Fruit fly (Drosophila melanogaster) whole organism, prepupa: ENCODE data around the gene SK.

Experiments
- CG11294 ChIP-seq: fragments of 200-800 bp; sonication (Bioruptor generic); IDR thresholded peaks from 2 replicates; pipeline ENCODE4 v1.3.6; 2022; ENCODE audit warnings: missing biosample characterization, missing genetic modification characterization
- CG11762 ChIP-seq: fragments of 200-800 bp; sonication (Bioruptor generic); optimal IDR thresholded peaks from 3 replicates; lab custom pipeline; 2016; ENCODE audit warnings: missing biosample characterization, missing genetic modification characterization; ENCODE audit not compliant: insufficient read depth
- CG11902 ChIP-seq: fragments of 200-800 bp; sonication (Bioruptor generic); optimal IDR thresholded peaks from 3 replicates; lab custom pipeline; 2016; ENCODE audit warnings: missing biosample characterization, missing genetic modification characterization
- CG15336 ChIP-seq: fragments of 200-800 bp; sonication (Bioruptor generic); IDR thresholded peaks from 2 replicates; pipeline ENCODE4 v1.3.6; 2022; ENCODE audit warnings: missing biosample characterization, missing genetic modification characterization
- CG3032 ChIP-seq: fragments of 200-800 bp; optimal IDR thresholded peaks from 2 replicates; lab custom pipeline; 2019; ENCODE audit warnings: missing biosample characterization, mild to moderate bottlenecking, missing genetic modification characterization, moderate library complexity
- CG31627 ChIP-seq: fragments of 200-800 bp; sonication (Bioruptor generic); optimal IDR thresholded peaks from 3 replicates; lab custom pipeline; 2016; ENCODE audit warnings: missing biosample characterization, missing genetic modification characterization
- CG32006 ChIP-seq: fragments of 200-800 bp; sonication (Bioruptor generic); optimal IDR thresholded peaks from 3 replicates; lab custom pipeline; 2017; ENCODE audit warnings: missing biosample characterization, mild to moderate bottlenecking, missing genetic modification characterization
- CG34406 ChIP-seq: fragments of 200-800 bp; sonication (Bioruptor generic); optimal IDR thresholded peaks from 3 replicates; lab custom pipeline; 2016; ENCODE audit warnings: missing biosample characterization, missing genetic modification characterization
- CG3919 ChIP-seq: fragments of 200-800 bp; sonication (Bioruptor generic); optimal IDR thresholded peaks from 3 replicates; lab custom pipeline; 2016; ENCODE audit warnings: missing biosample characterization, missing genetic modification characterization
- CG4318 ChIP-seq: fragments of 200-800 bp; sonication (Bioruptor generic); optimal IDR thresholded peaks from 3 replicates; lab custom pipeline; 2017; ENCODE audit warnings: missing biosample characterization, mild to moderate bottlenecking, missing genetic modification characterization
- CG6163 ChIP-seq: fragments of 200-800 bp; sonication (Bioruptor generic); IDR thresholded peaks from 3 replicates; pipeline ENCODE4 v1.3.6; 2022; ENCODE audit warnings: missing biosample characterization, missing genetic modification characterization
- CG6276 ChIP-seq: fragments of 200-800 bp; sonication (Bioruptor generic); optimal IDR thresholded peaks from 2 replicates; lab custom pipeline; 2017; ENCODE audit warnings: missing biosample characterization, mild to moderate bottlenecking, missing genetic modification characterization
- CG6792 ChIP-seq: fragments of 200-800 bp; sonication (Bioruptor generic); optimal IDR thresholded peaks from 3 replicates; lab custom pipeline; 2016; ENCODE audit warnings: missing biosample characterization, missing genetic modification characterization
- CG6808 ChIP-seq: fragments of 200-800 bp; sonication (Bioruptor generic); optimal IDR thresholded peaks from 3 replicates; lab custom pipeline; 2017; ENCODE audit warnings: missing biosample characterization, missing genetic modification characterization, mild to moderate bottlenecking, moderate library complexity, missing genetic modification reagents
- CG6854 ChIP-seq: fragments of 200-800 bp; sonication (Bioruptor generic); optimal IDR thresholded peaks from 2 replicates; lab custom pipeline; 2017; ENCODE audit warnings: missing biosample characterization, mild to moderate bottlenecking, missing genetic modification characterization
- CG8119 ChIP-seq: fragments of 200-800 bp; sonication (Bioruptor generic); IDR thresholded peaks from 3 replicates; pipeline ENCODE4 v1.3.6; 2022; ENCODE audit warnings: missing biosample characterization, missing genetic modification characterization
- CG8319 ChIP-seq: fragments of 200-800 bp; sonication (Bioruptor generic); optimal IDR thresholded peaks from 3 replicates; lab custom pipeline; 2016; ENCODE audit warnings: missing biosample characterization, missing genetic modification characterization
- CG8632 ChIP-seq: fragments of 200-800 bp; sonication (Bioruptor generic); optimal IDR thresholded peaks from 3 replicates; lab custom pipeline; 2016; ENCODE audit warnings: missing biosample characterization, missing genetic modification characterization
- CG9139 ChIP-seq: fragments of 200-800 bp; sonication (Bioruptor generic); optimal IDR thresholded peaks from 3 replicates; lab custom pipeline; 2017; ENCODE audit warnings: missing biosample characterization, mild to moderate bottlenecking, missing genetic modification characterization
- Eip78C ChIP-seq: fragments of 200-800 bp; sonication (Bioruptor generic); peaks from one replicate; lab custom pipeline; 2016; ENCODE audit warnings: missing biosample characterization, missing genetic modification characterization
- Ets96B ChIP-seq: fragments of 200-800 bp; optimal IDR thresholded peaks from 2 replicates; lab custom pipeline; 2019; ENCODE audit warnings: missing biosample characterization, mild to moderate bottlenecking, missing genetic modification characterization, moderate library complexity
- Hr38 ChIP-seq: sonication (Bioruptor generic); optimal IDR thresholded peaks from 2 replicates; lab custom pipeline; 2016; ENCODE audit warnings: missing biosample characterization, missing genetic modification characterization
- Hr39 ChIP-seq: fragments of 200-800 bp; sonication (Bioruptor generic); optimal IDR thresholded peaks from 2 replicates; lab custom pipeline; 2016; ENCODE audit warnings: missing biosample characterization, missing genetic modification characterization
- Hr4 ChIP-seq: fragments of 200-800 bp; sonication (Bioruptor generic); optimal IDR thresholded peaks from 3 replicates; lab custom pipeline; 2016; ENCODE audit warnings: missing biosample characterization, missing genetic modification characterization
- Met ChIP-seq: fragments of 200-800 bp; sonication (Bioruptor generic); optimal IDR thresholded peaks from 3 replicates; lab custom pipeline; 2016; ENCODE audit warnings: missing biosample characterization, missing genetic modification characterization
- OdsH ChIP-seq: fragments of 200-800 bp; sonication (Bioruptor generic); optimal IDR thresholded peaks from 3 replicates; lab custom pipeline; 2016; ENCODE audit warnings: missing biosample characterization, missing genetic modification characterization
- Smox ChIP-seq: fragments of 200-800 bp; sonication (Bioruptor generic); optimal IDR thresholded peaks from 3 replicates; lab custom pipeline; 2016; ENCODE audit warnings: missing biosample characterization, missing genetic modification characterization
- Sox102F ChIP-seq: fragments of 200-800 bp; sonication (Bioruptor generic); optimal IDR thresholded peaks from 2 replicates; lab custom pipeline; 2016; ENCODE audit warnings: missing biosample characterization, mild to moderate bottlenecking, missing genetic modification characterization
- Sox14 ChIP-seq: fragments of 200-800 bp; sonication (Bioruptor generic); optimal IDR thresholded peaks from 3 replicates; lab custom pipeline; 2016; ENCODE audit warnings: missing biosample characterization, missing genetic modification characterization
- Sox15 ChIP-seq: fragments of 200-800 bp; sonication (Bioruptor generic); optimal IDR thresholded peaks from 3 replicates; lab custom pipeline; 2016; ENCODE audit warnings: missing biosample characterization, missing genetic modification characterization
- achi ChIP-seq: fragments of 200-800 bp; sonication (Bioruptor generic); optimal IDR thresholded peaks from 3 replicates; lab custom pipeline; 2016; ENCODE audit warnings: missing biosample characterization, missing genetic modification characterization
- acj6 ChIP-seq: fragments of 200-800 bp; sonication (Bioruptor generic); optimal IDR thresholded peaks from 3 replicates; lab custom pipeline; 2016; ENCODE audit warnings: missing biosample characterization, missing genetic modification characterization
- cyc ChIP-seq: fragments of 200-800 bp; sonication (Bioruptor generic); optimal IDR thresholded peaks from 3 replicates; lab custom pipeline; 2016; ENCODE audit warnings: missing biosample characterization, missing genetic modification characterization
- dac ChIP-seq: fragments of 200-800 bp; sonication (Bioruptor generic); optimal IDR thresholded peaks from 2 replicates; lab custom pipeline; 2017; ENCODE audit warnings: missing biosample characterization, mild to moderate bottlenecking, missing genetic modification characterization
- dsx ChIP-seq: fragments of 200-800 bp; optimal IDR thresholded peaks from 3 replicates; lab custom pipeline; 2019; ENCODE audit warnings: missing biosample characterization, mild to moderate bottlenecking, missing genetic modification characterization, moderate library complexity; ENCODE audit not compliant: poor library complexity, severe bottlenecking
- eg ChIP-seq: fragments of 200-800 bp; sonication (Bioruptor generic); IDR thresholded peaks from 3 replicates; pipeline ENCODE4 v1.3.6; 2022; ENCODE audit warnings: missing biosample characterization, missing genetic modification characterization
- esn ChIP-seq: fragments of 200-800 bp; sonication (Bioruptor generic); optimal IDR thresholded peaks from 2 replicates; lab custom pipeline; 2016; ENCODE audit warnings: missing biosample characterization, mild to moderate bottlenecking, missing genetic modification characterization, moderate library complexity
- fd85E ChIP-seq: fragments of 200-800 bp; sonication (Bioruptor generic); optimal IDR thresholded peaks from 3 replicates; lab custom pipeline; 2016; ENCODE audit warnings: missing biosample characterization, missing genetic modification characterization
- fkh ChIP-seq: fragments of 200-800 bp; sonication (Bioruptor generic); optimal IDR thresholded peaks from 3 replicates; lab custom pipeline; 2017; ENCODE audit warnings: missing biosample characterization, mild to moderate bottlenecking, missing genetic modification characterization, moderate library complexity
- lz ChIP-seq: fragments of 200-800 bp; sonication (Bioruptor generic); optimal IDR thresholded peaks from 3 replicates; lab custom pipeline; 2016; ENCODE audit warnings: missing biosample characterization, missing genetic modification characterization
- net ChIP-seq: fragments of 200-800 bp; sonication (Bioruptor generic); optimal IDR thresholded peaks from 3 replicates; lab custom pipeline; 2016; ENCODE audit warnings: missing biosample characterization, missing genetic modification characterization
- pdm3 ChIP-seq: fragments of 200-800 bp; sonication (Bioruptor generic); optimal IDR thresholded peaks from 3 replicates; lab custom pipeline; 2016; ENCODE audit warnings: missing biosample characterization, missing genetic modification characterization
- salr ChIP-seq, 2 experiments: fragments of 200-800 bp; sonication (Bioruptor generic); optimal IDR thresholded peaks; 3 replicates each; lab custom pipeline; 2016 to 2018; ENCODE audit warnings: missing biosample characterization in 2 of 2, missing genetic modification characterization in 2 of 2, mild to moderate bottlenecking in 1 of 2
- spab ChIP-seq: fragments of 200-800 bp; sonication (Bioruptor generic); optimal IDR thresholded peaks from 2 replicates; lab custom pipeline; 2017; ENCODE audit warnings: missing biosample characterization, mild to moderate bottlenecking, missing genetic modification characterization, missing genetic modification reagents
- ss ChIP-seq, 2 experiments: fragments of 200-800 bp; sonication (Bioruptor generic); optimal IDR thresholded peaks; 2 replicates in 1 of 2; 3 replicates in 1 of 2; lab custom pipeline; 2017 to 2018; ENCODE audit warnings: mild to moderate bottlenecking in 2 of 2, missing biosample characterization in 2 of 2, missing genetic modification characterization in 2 of 2, moderate library complexity in 1 of 2
- topi ChIP-seq: fragments of 200-800 bp; sonication (Bioruptor generic); optimal IDR thresholded peaks from 3 replicates; lab custom pipeline; 2016; ENCODE audit warnings: missing biosample characterization, missing genetic modification characterization
- vri ChIP-seq: fragments of 200-800 bp; sonication (Bioruptor generic); optimal IDR thresholded peaks from 3 replicates; lab custom pipeline; 2016; ENCODE audit warnings: missing biosample characterization, mild to moderate bottlenecking, missing genetic modification characterization

SK gene

dm6 chrX:5332259-5332862 is 7.7 kb upstream of the SK start, which contains the start of gene CanB (continued):
- peak; percentile 10 for TF ChIP-seq lz (GFP tag; lab: Kevin White, UChicago)
- no peak for TF ChIP-seq CG3032 (tag; lab: Kevin White, UChicago)
- no peak for TF ChIP-seq CG11762
- TF ChIP-seq Smox, result peak; percentile 9
- TF ChIP-seq CG6808 (GFP tag; lab: Kevin White, UChicago), result no peak
- no peak for TF ChIP-seq CG4318 (GFP tag; lab: Kevin White, UChicago)
- TF ChIP-seq CG31627, result peak; percentile 25
- no peak for TF ChIP-seq Sox14 (GFP tag; lab: Kevin White, UChicago)
- peak; percentile 47 for TF ChIP-seq esn (GFP tag; lab: Kevin White, UChicago)
- no peak for TF ChIP-seq fkh (GFP tag; lab: Kevin White, UChicago)
- peak; percentile 9 for TF ChIP-seq OdsH (GFP tag; lab: Kevin White, UChicago)
- TF ChIP-seq Hr4 (GFP tag; lab: Kevin White, UChicago), result no peak
- TF ChIP-seq CG6854, result no peak
- peak; percentile 20 for TF ChIP-seq CG6792 (GFP tag; lab: Kevin White, UChicago)
- TF ChIP-seq CG11902, result no peak
- TF ChIP-seq, all 60 proteins: peak for 18

DNA sequence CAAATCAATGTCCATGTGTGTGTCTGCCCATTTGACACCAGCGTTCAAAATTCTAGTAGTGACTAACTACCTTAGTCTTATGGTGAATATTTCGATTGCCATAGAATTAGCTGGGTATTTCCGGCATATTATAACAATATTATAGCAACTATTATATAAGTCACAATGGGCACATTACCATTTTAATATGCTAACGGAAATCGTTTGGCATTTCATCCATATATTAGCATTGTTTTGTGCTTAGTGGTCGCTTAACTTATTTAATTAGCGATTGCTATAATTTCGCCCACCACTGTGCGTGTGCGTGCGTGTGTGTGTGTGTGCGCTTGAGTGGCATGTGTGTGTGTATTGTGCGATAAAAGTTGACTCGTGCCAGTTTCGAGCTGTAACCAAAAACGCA is 3.3 kb upstream of the SK start:
- TF ChIP-seq CG3032 (tag; lab: Kevin White, UChicago) (no peak), Eip78C (GFP tag; lab: Kevin White, UChicago) (no peak), eg (GFP tag; lab: Robert Waterston, UW) (peak; percentile 43; the same call in 1 of the 3 replicates), vri (GFP tag; lab: Kevin White, UChicago) (peak; percentile 15), lz (GFP tag; lab: Kevin White, UChicago) (peak; percentile 73), Ets96B (tag; lab: Kevin White, UChicago) (peak; percentile 21), Hr39 (GFP tag; lab: Kevin White, UChicago) (peak; percentile 41), cyc (GFP tag; lab: Kevin White, UChicago) (peak; percentile 68), CG3919 (GFP tag; lab: Kevin White, UChicago) (peak; percentile 54), CG11902 (peak; percentile 63), spab (GFP tag; lab: Kevin White, UChicago) (no peak), Sox14 (GFP tag; lab: Kevin White, UChicago) (peak; percentile 54), CG6276 (GFP tag; lab: Kevin White, UChicago) (peak; percentile 64), Hr38 (GFP tag; lab: Kevin White, UChicago) (no peak), pdm3 (GFP tag; lab: Kevin White, UChicago) (peak; percentile 62), Sox102F (peak; percentile 74), CG11762 (no peak), CG6792 (GFP tag; lab: Kevin White, UChicago) (peak; percentile 70), dsx (GFP tag; lab: Kevin White, UChicago) (no peak), CG11294 (GFP tag; lab: Robert Waterston, UW) (peak; percentile 11; the same call in 1 of the 2 replicates), esn (GFP tag; lab: Kevin White, UChicago) (peak; percentile 78), achi (peak; percentile 57), salr (GFP tag; optimal IDR thresholded peaks at IDR 0.05; lab: Kevin White, UChicago) (no peak), CG31627 (peak; percentile 45), net (GFP tag; lab: Kevin White, UChicago) (peak; percentile 1), CG6808 (GFP tag; lab: Kevin White, UChicago) (peak; percentile 22), acj6 (peak; percentile 45), CG8319 (peak; percentile 23), CG8632 (peak; percentile 56), Met (GFP tag; lab: Kevin White, UChicago) (peak; percentile 57), Sox15 (GFP tag; lab: Kevin White, UChicago) (peak; percentile 63), CG9139 (GFP tag; lab: Kevin White, UChicago) (no peak), CG34406 (GFP tag; lab: Kevin White, UChicago) (peak; percentile 68), ss (GFP tag; optimal IDR thresholded peaks at IDR 0.05; lab: Kevin White, UChicago) (no peak), CG15336 (GFP tag; lab: Robert Waterston, UW) (peak; percentile 54), dac (GFP tag; lab: Kevin White, UChicago) (peak; percentile 20), Smox (peak; percentile 60), Hr4 (GFP tag; lab: Kevin White, UChicago) (peak; percentile 19), CG6163 (0 out of 3 replicates have a peak, but pooled peaks have one; percentile 25), topi (GFP tag; lab: Kevin White, UChicago) (peak; percentile 85), CG32006 (GFP tag; lab: Kevin White, UChicago) (peak; percentile 60), CG6854 (peak; percentile 77), CG8119 (peak; percentile 67), fd85E (no peak)
